Fruit fly (Drosophila melanogaster) whole organism, pupa: ENCODE results near the gene CG14397.

Experiments used
- CG12605 ChIP-seq: fragments of 200-800 bp; sonication (Bioruptor generic); IDR thresholded peaks from 2 replicates; pipeline ENCODE4 v1.3.6; 2022; ENCODE audit warnings: missing biosample characterization, missing genetic modification characterization
- CG17806 ChIP-seq: fragments of 200-800 bp; sonication (Bioruptor generic); optimal IDR thresholded peaks from 2 replicates; lab custom pipeline; 2018; ENCODE audit warnings: missing biosample characterization, mild to moderate bottlenecking, missing genetic modification characterization, moderate library complexity
- CG9948 ChIP-seq: fragments of 200-800 bp; sonication (Bioruptor generic); optimal IDR thresholded peaks from 2 replicates; lab custom pipeline; 2018; ENCODE audit warnings: missing biosample characterization, mild to moderate bottlenecking, missing genetic modification characterization, moderate library complexity
- EcR ChIP-seq: fragments of 200-800 bp; sonication (Bioruptor generic); optimal IDR thresholded peaks from 3 replicates; lab custom pipeline; 2019; ENCODE audit warnings: missing biosample characterization, missing genetic modification characterization, mild to moderate bottlenecking, moderate library complexity, missing genetic modification reagents
- Ets98B ChIP-seq: fragments of 200-800 bp; sonication (Bioruptor generic); IDR thresholded peaks from 2 replicates; pipeline ENCODE4 v1.3.6; 2022; ENCODE audit warnings: missing biosample characterization, missing genetic modification characterization
- Pif1A ChIP-seq: fragments of 200-800 bp; sonication (Bioruptor generic); optimal IDR thresholded peaks from 3 replicates; lab custom pipeline; 2016; ENCODE audit warnings: missing biosample characterization, missing genetic modification characterization
- Pif1B ChIP-seq: fragments of 200-800 bp; sonication (Bioruptor generic); optimal IDR thresholded peaks from 3 replicates; lab custom pipeline; 2016; ENCODE audit warnings: missing biosample characterization, missing genetic modification characterization
- Snoo ChIP-seq: fragments of 200-800 bp; sonication (Bioruptor generic); optimal IDR thresholded peaks from 3 replicates; lab custom pipeline; 2017; ENCODE audit warnings: missing biosample characterization, mild to moderate bottlenecking, missing genetic modification characterization, inconsistent platforms
- rn ChIP-seq: fragments of 200-800 bp; sonication (Bioruptor generic); IDR thresholded peaks from 2 replicates; pipeline ENCODE4 v1.3.6; 2022; ENCODE audit warnings: missing biosample characterization, missing genetic modification characterization

DNA sequence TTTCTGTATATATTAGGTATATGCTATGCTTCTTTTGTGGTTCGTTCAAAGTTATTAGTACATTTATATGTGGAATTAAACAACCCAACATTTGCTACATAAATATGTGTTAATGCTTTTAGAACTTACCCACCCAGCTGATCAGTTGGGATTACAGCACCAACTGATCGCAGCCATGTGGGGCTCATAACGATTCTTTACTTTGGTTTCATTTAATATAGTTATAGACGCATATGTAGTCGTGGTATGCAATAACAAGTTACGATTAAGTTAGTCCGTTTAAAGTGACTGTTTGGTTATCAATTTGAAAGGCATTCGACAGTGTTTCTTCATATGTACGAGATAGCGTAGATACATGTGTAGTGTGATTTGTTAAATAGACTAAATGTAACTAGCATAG is 44.7 kb downstream of the CG14397 start:
- TF ChIP-seq Ets98B (GFP tag; lab: Robert Waterston, UW) (no peak), Pif1B (GFP tag; lab: Kevin White, UChicago) (no peak), EcR (GFP tag; lab: Kevin White, UChicago) (no peak), CG17806 (no peak), rn (no peak), Pif1A (GFP tag; lab: Kevin White, UChicago) (no peak), Snoo (no peak), CG12605 (no peak), CG9948 (tag; lab: Kevin White, UChicago) (no peak)
